Worm (Caenorhabditis elegans): ENCODE data around the gene nlg-1.

The nlg-1 gene

ce11 chrX:13610040-13610439 is 20.9 kb downstream of the nlg-1 start:
- TF ChIP-seq cnd-1 (tag; optimal IDR thresholded peaks at IDR 0.05) (no peak), nhr-76 (tag; optimal IDR thresholded peaks at IDR 0.05) (no peak), sptf-1 (tag; optimal IDR thresholded peaks at IDR 0.05) (no peak), ces-1 (GFP tag; optimal IDR thresholded peaks at IDR 0.05) (peak; percentile 48)

- TF ChIP-seq nhr-12 (tag; optimal IDR thresholded peaks at IDR 0.05) (no peak), flh-1 (GFP tag; optimal IDR thresholded peaks at IDR 0.05) (no peak), unc-120 (tag; optimal IDR thresholded peaks at IDR 0.05; ENCODE audit: poor library complexity, severe bottlenecking) (no peak), unc-62 (GFP tag; optimal IDR thresholded peaks at IDR 0.05) (no peak), elt-1 (tag; optimal IDR thresholded peaks at IDR 0.05; ENCODE audit: borderline replicate concordance, insufficient read depth) (no peak), cnd-1 (tag; optimal IDR thresholded peaks at IDR 0.05) (no peak), sptf-1 (tag; optimal IDR thresholded peaks at IDR 0.05) (no peak), mls-2 (tag; optimal IDR thresholded peaks at IDR 0.05) (no peak), ham-2 (GFP tag; optimal IDR thresholded peaks at IDR 0.05) (no peak), drap-1 (GFP tag; optimal IDR thresholded peaks at IDR 0.05) (no peak), bed-3 (GFP tag; optimal IDR thresholded peaks at IDR 0.05) (no peak)
These were observed 25.1 kb downstream of the nlg-1 start for ce11 chrX:13605854-13606253.

- no peak for TF ChIP-seq ceh-43 (GFP tag; optimal IDR thresholded peaks at IDR 0.05)
- TF ChIP-seq tbx-8 (GFP tag; optimal IDR thresholded peaks at IDR 0.05), result no peak
- no peak for TF ChIP-seq mep-1 (tag; optimal IDR thresholded peaks at IDR 0.05)
- TF ChIP-seq hlh-1 (tag; optimal IDR thresholded peaks at IDR 0.05), result peak; percentile 27
These were observed 25.9 kb downstream of the nlg-1 start, which contains the start of gene F54B11.9 for ce11 chrX:13604946-13605617. Gene F54B11.9, plus strand, starts transcription at chrX:13605567.

ce11 chrX:13603826-13604225 is 27.1 kb downstream of the nlg-1 start, which contains the start of gene F54B11.8:
Gene F54B11.8, minus strand, starts transcription at chrX:13603926.
- TF ChIP-seq nhr-28 (tag; optimal IDR thresholded peaks at IDR 0.05), result no peak
- TF ChIP-seq nhr-12 (tag; optimal IDR thresholded peaks at IDR 0.05), result no peak

- TF ChIP-seq ceh-43 (GFP tag; optimal IDR thresholded peaks at IDR 0.05), result no peak
- no peak for TF ChIP-seq elt-3 (tag; optimal IDR thresholded peaks at IDR 0.05)
- no peak for TF ChIP-seq blmp-1 (tag; optimal IDR thresholded peaks at IDR 0.05)
- no peak for TF ChIP-seq ceh-39 (tag; optimal IDR thresholded peaks at IDR 0.05)
These were observed 30.8 kb downstream of the nlg-1 start, which contains the start of gene F54B11.7 for ce11 chrX:13600136-13600535. Gene F54B11.7, plus strand, starts transcription at chrX:13600436.

- TF ChIP-seq elt-3 (tag; optimal IDR thresholded peaks at IDR 0.05), result no peak
- peak; percentile 67 for TF ChIP-seq ztf-11 (tag; optimal IDR thresholded peaks at IDR 0.05)
- no peak for TF ChIP-seq elt-1 (tag; optimal IDR thresholded peaks at IDR 0.05; ENCODE audit: borderline replicate concordance, insufficient read depth)
- peak; percentile 81 for TF ChIP-seq hlh-1 (tag; optimal IDR thresholded peaks at IDR 0.05)
- peak; percentile 80 for TF ChIP-seq cnd-1 (tag; optimal IDR thresholded peaks at IDR 0.05)
- peak; percentile 55 for TF ChIP-seq mls-2 (tag; optimal IDR thresholded peaks at IDR 0.05)
- TF ChIP-seq ces-1 (GFP tag; optimal IDR thresholded peaks at IDR 0.05), result peak; percentile 74
- no peak for TF ChIP-seq lin-32 (GFP tag; optimal IDR thresholded peaks at IDR 0.05)
- TF ChIP-seq M03D4.4 (tag; optimal IDR thresholded peaks at IDR 0.05), result peak; percentile 11
- TF ChIP-seq sptf-1 (tag; optimal IDR thresholded peaks at IDR 0.05), result peak; percentile 66
- TF ChIP-seq lsy-2 (tag; optimal IDR thresholded peaks at IDR 0.05), result peak; percentile 57
- TF ChIP-seq tbx-8 (GFP tag; optimal IDR thresholded peaks at IDR 0.05), result no peak
- TF ChIP-seq lin-13 (tag; optimal IDR thresholded peaks at IDR 0.05), result peak; percentile 53
- no peak for TF ChIP-seq ceh-83 (GFP tag; optimal IDR thresholded peaks at IDR 0.05)
- no peak for TF ChIP-seq mab-5 (tag; optimal IDR thresholded peaks at IDR 0.05)
- peak; percentile 32 for TF ChIP-seq nhr-2 (tag; optimal IDR thresholded peaks at IDR 0.05)
- TF ChIP-seq mep-1 (tag; optimal IDR thresholded peaks at IDR 0.05), result peak; percentile 78
- peak; percentile 16 for TF ChIP-seq drap-1 (GFP tag; optimal IDR thresholded peaks at IDR 0.05)
- TF ChIP-seq ceh-43 (GFP tag; optimal IDR thresholded peaks at IDR 0.05), result no peak
- peak; percentile 62 for TF ChIP-seq unc-120 (tag; optimal IDR thresholded peaks at IDR 0.05; ENCODE audit: poor library complexity, severe bottlenecking)
- no peak for TF ChIP-seq nhr-28 (tag; optimal IDR thresholded peaks at IDR 0.05)
- TF ChIP-seq snpc-4 (tag; optimal IDR thresholded peaks at IDR 0.05), result no peak
- peak; percentile 94 for TF ChIP-seq ceh-39 (tag; optimal IDR thresholded peaks at IDR 0.05)
- peak; percentile 47 for TF ChIP-seq unc-62 (GFP tag; optimal IDR thresholded peaks at IDR 0.05)
- no peak for TF ChIP-seq nhr-12 (tag; optimal IDR thresholded peaks at IDR 0.05)
- peak; percentile 37 for TF ChIP-seq pha-4 (tag; optimal IDR thresholded peaks at IDR 0.05)
- TF ChIP-seq sem-2 (GFP tag; optimal IDR thresholded peaks at IDR 0.05), result no peak
These were observed 32.9 kb downstream of the nlg-1 start, which contains the start of gene bra-1 for ce11 chrX:13598021-13598499. Gene bra-1, plus strand, starts transcription at chrX:13598449.
